Fruit fly (Drosophila melanogaster) whole organism, prepupa: ENCODE results near the gene CG15643.

Experiments used
- Blimp-1 ChIP-seq: fragments of 200-800 bp; sonication (Bioruptor generic); optimal IDR thresholded peaks from 3 replicates; lab custom pipeline; 2017; ENCODE audit warnings: missing biosample characterization, missing genetic modification characterization, mild to moderate bottlenecking, moderate library complexity, missing genetic modification reagents
- CG10631 ChIP-seq: fragments of 200-800 bp; sonication (Bioruptor generic); optimal IDR thresholded peaks from 2 replicates; lab custom pipeline; 2016; ENCODE audit warnings: missing biosample characterization, missing genetic modification characterization
- CG10669 ChIP-seq: fragments of 200-800 bp; sonication (Bioruptor generic); optimal IDR thresholded peaks from 3 replicates; lab custom pipeline; 2018; ENCODE audit warnings: missing biosample characterization, mild to moderate bottlenecking, missing genetic modification characterization, moderate library complexity
- CG11294 ChIP-seq: fragments of 200-800 bp; sonication (Bioruptor generic); IDR thresholded peaks from 2 replicates; pipeline ENCODE4 v1.3.6; 2022; ENCODE audit warnings: missing biosample characterization, missing genetic modification characterization
- CG11762 ChIP-seq: fragments of 200-800 bp; sonication (Bioruptor generic); optimal IDR thresholded peaks from 3 replicates; lab custom pipeline; 2016; ENCODE audit warnings: missing biosample characterization, missing genetic modification characterization; ENCODE audit not compliant: insufficient read depth
- CG11902 ChIP-seq: fragments of 200-800 bp; sonication (Bioruptor generic); optimal IDR thresholded peaks from 3 replicates; lab custom pipeline; 2016; ENCODE audit warnings: missing biosample characterization, missing genetic modification characterization
- CG15336 ChIP-seq: fragments of 200-800 bp; sonication (Bioruptor generic); IDR thresholded peaks from 2 replicates; pipeline ENCODE4 v1.3.6; 2022; ENCODE audit warnings: missing biosample characterization, missing genetic modification characterization
- CG16779 ChIP-seq: fragments of 200-800 bp; sonication (Bioruptor generic); optimal IDR thresholded peaks from 3 replicates; lab custom pipeline; 2017; ENCODE audit warnings: missing biosample characterization, mild to moderate bottlenecking, missing genetic modification characterization
- CG31627 ChIP-seq: fragments of 200-800 bp; sonication (Bioruptor generic); optimal IDR thresholded peaks from 3 replicates; lab custom pipeline; 2016; ENCODE audit warnings: missing biosample characterization, missing genetic modification characterization
- CG34406 ChIP-seq: fragments of 200-800 bp; sonication (Bioruptor generic); optimal IDR thresholded peaks from 3 replicates; lab custom pipeline; 2016; ENCODE audit warnings: missing biosample characterization, missing genetic modification characterization
- CG3919 ChIP-seq: fragments of 200-800 bp; sonication (Bioruptor generic); optimal IDR thresholded peaks from 3 replicates; lab custom pipeline; 2016; ENCODE audit warnings: missing biosample characterization, missing genetic modification characterization
- CG4318 ChIP-seq: fragments of 200-800 bp; sonication (Bioruptor generic); optimal IDR thresholded peaks from 3 replicates; lab custom pipeline; 2017; ENCODE audit warnings: missing biosample characterization, mild to moderate bottlenecking, missing genetic modification characterization
- CG6163 ChIP-seq: fragments of 200-800 bp; sonication (Bioruptor generic); IDR thresholded peaks from 3 replicates; pipeline ENCODE4 v1.3.6; 2022; ENCODE audit warnings: missing biosample characterization, missing genetic modification characterization
- CG6276 ChIP-seq: fragments of 200-800 bp; sonication (Bioruptor generic); optimal IDR thresholded peaks from 2 replicates; lab custom pipeline; 2017; ENCODE audit warnings: missing biosample characterization, mild to moderate bottlenecking, missing genetic modification characterization
- CG6792 ChIP-seq: fragments of 200-800 bp; sonication (Bioruptor generic); optimal IDR thresholded peaks from 3 replicates; lab custom pipeline; 2016; ENCODE audit warnings: missing biosample characterization, missing genetic modification characterization
- CG7368 ChIP-seq: fragments of 200-800 bp; sonication (Bioruptor generic); optimal IDR thresholded peaks from 3 replicates; lab custom pipeline; 2016; ENCODE audit warnings: missing biosample characterization, missing genetic modification characterization
- CG8119 ChIP-seq: fragments of 200-800 bp; sonication (Bioruptor generic); IDR thresholded peaks from 3 replicates; pipeline ENCODE4 v1.3.6; 2022; ENCODE audit warnings: missing biosample characterization, missing genetic modification characterization
- CG8319 ChIP-seq: fragments of 200-800 bp; sonication (Bioruptor generic); optimal IDR thresholded peaks from 3 replicates; lab custom pipeline; 2016; ENCODE audit warnings: missing biosample characterization, missing genetic modification characterization
- CG8632 ChIP-seq: fragments of 200-800 bp; sonication (Bioruptor generic); optimal IDR thresholded peaks from 3 replicates; lab custom pipeline; 2016; ENCODE audit warnings: missing biosample characterization, missing genetic modification characterization
- CG9139 ChIP-seq: fragments of 200-800 bp; sonication (Bioruptor generic); optimal IDR thresholded peaks from 3 replicates; lab custom pipeline; 2017; ENCODE audit warnings: missing biosample characterization, mild to moderate bottlenecking, missing genetic modification characterization
- Eip78C ChIP-seq: fragments of 200-800 bp; sonication (Bioruptor generic); peaks from one replicate; lab custom pipeline; 2016; ENCODE audit warnings: missing biosample characterization, missing genetic modification characterization
- Eip93F ChIP-seq: fragments of 200-800 bp; sonication (Bioruptor generic); optimal IDR thresholded peaks from 2 replicates; lab custom pipeline; 2016; ENCODE audit warnings: missing biosample characterization, mild to moderate bottlenecking, missing genetic modification characterization
- Gug ChIP-seq: fragments of 200-800 bp; sonication (Bioruptor generic); IDR thresholded peaks from 2 replicates; pipeline ENCODE4 v1.3.6; 2022; ENCODE audit warnings: missing biosample characterization, missing genetic modification characterization
- Hr38 ChIP-seq: sonication (Bioruptor generic); optimal IDR thresholded peaks from 2 replicates; lab custom pipeline; 2016; ENCODE audit warnings: missing biosample characterization, missing genetic modification characterization
- Hr39 ChIP-seq: fragments of 200-800 bp; sonication (Bioruptor generic); optimal IDR thresholded peaks from 2 replicates; lab custom pipeline; 2016; ENCODE audit warnings: missing biosample characterization, missing genetic modification characterization
- Hr4 ChIP-seq: fragments of 200-800 bp; sonication (Bioruptor generic); optimal IDR thresholded peaks from 3 replicates; lab custom pipeline; 2016; ENCODE audit warnings: missing biosample characterization, missing genetic modification characterization
- Lpt ChIP-seq: fragments of 200-800 bp; sonication (Bioruptor generic); optimal IDR thresholded peaks from 3 replicates; lab custom pipeline; 2016; ENCODE audit warnings: missing biosample characterization, missing genetic modification characterization
- Met ChIP-seq: fragments of 200-800 bp; sonication (Bioruptor generic); optimal IDR thresholded peaks from 3 replicates; lab custom pipeline; 2016; ENCODE audit warnings: missing biosample characterization, missing genetic modification characterization
- OdsH ChIP-seq: fragments of 200-800 bp; sonication (Bioruptor generic); optimal IDR thresholded peaks from 3 replicates; lab custom pipeline; 2016; ENCODE audit warnings: missing biosample characterization, missing genetic modification characterization
- Smox ChIP-seq: fragments of 200-800 bp; sonication (Bioruptor generic); optimal IDR thresholded peaks from 3 replicates; lab custom pipeline; 2016; ENCODE audit warnings: missing biosample characterization, missing genetic modification characterization
- Sox15 ChIP-seq: fragments of 200-800 bp; sonication (Bioruptor generic); optimal IDR thresholded peaks from 3 replicates; lab custom pipeline; 2016; ENCODE audit warnings: missing biosample characterization, missing genetic modification characterization
- achi ChIP-seq: fragments of 200-800 bp; sonication (Bioruptor generic); optimal IDR thresholded peaks from 3 replicates; lab custom pipeline; 2016; ENCODE audit warnings: missing biosample characterization, missing genetic modification characterization
- acj6 ChIP-seq: fragments of 200-800 bp; sonication (Bioruptor generic); optimal IDR thresholded peaks from 3 replicates; lab custom pipeline; 2016; ENCODE audit warnings: missing biosample characterization, missing genetic modification characterization
- cyc ChIP-seq: fragments of 200-800 bp; sonication (Bioruptor generic); optimal IDR thresholded peaks from 3 replicates; lab custom pipeline; 2016; ENCODE audit warnings: missing biosample characterization, missing genetic modification characterization
- dac ChIP-seq: fragments of 200-800 bp; sonication (Bioruptor generic); optimal IDR thresholded peaks from 2 replicates; lab custom pipeline; 2017; ENCODE audit warnings: missing biosample characterization, mild to moderate bottlenecking, missing genetic modification characterization
- eg ChIP-seq: fragments of 200-800 bp; sonication (Bioruptor generic); IDR thresholded peaks from 3 replicates; pipeline ENCODE4 v1.3.6; 2022; ENCODE audit warnings: missing biosample characterization, missing genetic modification characterization
- fd85E ChIP-seq: fragments of 200-800 bp; sonication (Bioruptor generic); optimal IDR thresholded peaks from 3 replicates; lab custom pipeline; 2016; ENCODE audit warnings: missing biosample characterization, missing genetic modification characterization
- fkh ChIP-seq: fragments of 200-800 bp; sonication (Bioruptor generic); optimal IDR thresholded peaks from 3 replicates; lab custom pipeline; 2017; ENCODE audit warnings: missing biosample characterization, mild to moderate bottlenecking, missing genetic modification characterization, moderate library complexity
- lz ChIP-seq: fragments of 200-800 bp; sonication (Bioruptor generic); optimal IDR thresholded peaks from 3 replicates; lab custom pipeline; 2016; ENCODE audit warnings: missing biosample characterization, missing genetic modification characterization
- ss ChIP-seq, 2 experiments: fragments of 200-800 bp; sonication (Bioruptor generic); optimal IDR thresholded peaks; 2 replicates in 1 of 2; 3 replicates in 1 of 2; lab custom pipeline; 2017 to 2018; ENCODE audit warnings: mild to moderate bottlenecking in 2 of 2, missing biosample characterization in 2 of 2, missing genetic modification characterization in 2 of 2, moderate library complexity in 1 of 2
- vri ChIP-seq: fragments of 200-800 bp; sonication (Bioruptor generic); optimal IDR thresholded peaks from 3 replicates; lab custom pipeline; 2016; ENCODE audit warnings: missing biosample characterization, mild to moderate bottlenecking, missing genetic modification characterization

The CG15643 gene

dm6 chrX:15615426-15615825 is 43.5 kb upstream of the CG15643 start (continued):
- no peak for TF ChIP-seq Blimp-1 (GFP tag; lab: Kevin White, UChicago)
- TF ChIP-seq CG7368 (GFP tag; lab: Kevin White, UChicago): no peak
- TF ChIP-seq Eip93F: no peak
- TF ChIP-seq fkh (GFP tag; lab: Kevin White, UChicago): no peak
- peak; percentile 60 for TF ChIP-seq Hr39
- TF ChIP-seq CG6792: peak; percentile 3
- peak; percentile 53 for TF ChIP-seq CG6276 (GFP tag; lab: Kevin White, UChicago)
- TF ChIP-seq CG10631 (GFP tag; lab: Kevin White, UChicago): peak; percentile 53
- no peak for TF ChIP-seq CG11762 (GFP tag; lab: Kevin White, UChicago)
- peak; percentile 42 for TF ChIP-seq CG34406 (GFP tag; lab: Kevin White, UChicago)
- TF ChIP-seq Lpt (GFP tag; lab: Kevin White, UChicago): peak; percentile 61
- TF ChIP-seq Eip78C (GFP tag; lab: Kevin White, UChicago): peak; percentile 72
- TF ChIP-seq cyc (GFP tag; lab: Kevin White, UChicago): peak; percentile 62
- TF ChIP-seq Sox15: no peak
- peak; percentile 69 for TF ChIP-seq CG31627 (GFP tag; lab: Kevin White, UChicago)
- TF ChIP-seq acj6 (GFP tag; lab: Kevin White, UChicago): peak; percentile 49
- peak; percentile 61 for TF ChIP-seq OdsH (GFP tag; lab: Kevin White, UChicago)
- TF ChIP-seq Smox (GFP tag; lab: Kevin White, UChicago): peak; percentile 46
- TF ChIP-seq fd85E: no peak
- TF ChIP-seq vri (GFP tag; lab: Kevin White, UChicago): no peak
- peak; percentile 63 for TF ChIP-seq lz
- peak; percentile 77 for TF ChIP-seq Gug (GFP tag; lab: Robert Waterston, UW)
- peak; percentile 55 for TF ChIP-seq achi (GFP tag; lab: Kevin White, UChicago)

- TF ChIP-seq fd85E (no peak), Hr39 (no peak), Lpt (GFP tag; lab: Kevin White, UChicago) (no peak), ss (GFP tag; optimal IDR thresholded peaks at IDR 0.05; lab: Kevin White, UChicago) (peak in 1 of 2 experiments; percentile 21), Hr4 (GFP tag; lab: Kevin White, UChicago) (no peak), CG6163 (GFP tag; lab: Robert Waterston, UW) (no peak), Eip93F (no peak), CG8119 (GFP tag; lab: Robert Waterston, UW) (0 out of 3 replicates have a peak, but pooled peaks have one; percentile 5), OdsH (GFP tag; lab: Kevin White, UChicago) (no peak), CG8319 (GFP tag; lab: Kevin White, UChicago) (no peak), CG3919 (peak; percentile 64), vri (GFP tag; lab: Kevin White, UChicago) (no peak), dac (GFP tag; lab: Kevin White, UChicago) (no peak), CG9139 (GFP tag; lab: Kevin White, UChicago) (no peak), Met (no peak), CG11762 (GFP tag; lab: Kevin White, UChicago) (no peak), acj6 (GFP tag; lab: Kevin White, UChicago) (no peak), CG11902 (GFP tag; lab: Kevin White, UChicago) (no peak), Hr38 (GFP tag; lab: Kevin White, UChicago) (no peak), CG11294 (no peak), CG8632 (GFP tag; lab: Kevin White, UChicago) (no peak), Sox15 (no peak), CG15336 (peak; percentile 34; the same call in 1 of the 2 replicates), CG10669 (GFP tag; lab: Kevin White, UChicago) (no peak), CG16779 (tag; lab: Kevin White, UChicago) (no peak), CG4318 (no peak), eg (no peak)
Measured at dm6 chrX:15611795-15612194, 39.8 kb upstream of the CG15643 start.
